Fruit fly (Drosophila melanogaster) Kc167 (cell line): Measurements from ENCODE around the gene CG42876.

Experiments
- Myc ChIP-seq: fragments of >200 bp; optimal IDR thresholded peaks from 2 replicates; lab custom pipeline; 2017; ENCODE audit warnings: missing external identifiers
- Sin3A ChIP-seq: fragments of >200 bp; optimal IDR thresholded peaks from 2 replicates; lab custom pipeline; 2018; ENCODE audit warnings: missing external identifiers
- h ChIP-seq: fragments of >200 bp; optimal IDR thresholded peaks from 3 replicates; lab custom pipeline; 2018; ENCODE audit warnings: missing external identifiers
- insv ChIP-seq: fragments of >200 bp; optimal IDR thresholded peaks from 3 replicates; lab custom pipeline; 2018; ENCODE audit warnings: missing external identifiers
- psq ChIP-seq: fragments of >200 bp; optimal IDR thresholded peaks from 2 replicates; lab custom pipeline; 2017; ENCODE audit warnings: missing external identifiers

DNA sequence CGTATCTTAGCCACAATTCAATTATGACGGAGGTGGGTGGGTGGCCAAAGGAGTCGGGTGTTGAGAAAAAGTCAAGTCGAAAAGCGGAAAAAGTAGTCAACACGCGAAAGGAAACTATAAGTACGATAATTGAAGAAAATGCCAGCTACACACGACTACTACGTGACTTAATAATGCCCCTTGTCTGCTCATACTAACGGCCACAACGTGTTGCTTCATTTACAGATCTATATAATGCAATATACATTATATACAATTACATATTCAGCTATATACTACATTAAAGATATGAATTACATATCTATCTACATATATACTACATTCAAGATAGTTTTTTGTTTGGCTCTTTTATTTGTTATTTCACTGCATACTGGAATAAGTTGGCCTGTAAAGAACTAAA lies 38.9 kb downstream of the CG42876 start, which contains the start of gene CG31826:
- TF ChIP-seq Sin3A (lab: Kevin White, UChicago) (no peak), h (no peak), psq (no peak), Myc (lab: Kevin White, UChicago) (no peak), insv (lab: Kevin White, UChicago) (no peak)
